Worm (Caenorhabditis elegans) whole organism, late embryonic: Measurements from ENCODE around the gene F55G11.6.

Source experiments
- che-1 ChIP-seq: sonication (generic microtip); optimal IDR thresholded peaks from 2 replicates; lab custom pipeline; 2016; ENCODE audit warnings: mild to moderate bottlenecking, missing genetic modification characterization, missing compliant biosample characterization
- hlh-30 ChIP-seq: sonication (generic microtip); optimal IDR thresholded peaks from 2 replicates; lab custom pipeline; 2017; ENCODE audit warnings: antibody characterized with exemption, missing genetic modification characterization, missing compliant biosample characterization; ENCODE audit not compliant: insufficient read depth
- hlh-8 ChIP-seq: sonication (generic microtip); optimal IDR thresholded peaks from 2 replicates; lab custom pipeline; 2016; ENCODE audit warnings: missing genotype, missing genetic modification characterization, missing compliant biosample characterization
- nfya-1 ChIP-seq: sonication (generic microtip); optimal IDR thresholded peaks from 2 replicates; lab custom pipeline; 2017; ENCODE audit warnings: missing genetic modification characterization, mild to moderate bottlenecking, missing compliant biosample characterization, antibody characterized with exemption, moderate library complexity
- nhr-11 ChIP-seq: fragments of 150-350 bp; optimal IDR thresholded peaks from 2 replicates; lab custom pipeline; 2014; ENCODE audit warnings: missing biosample characterization, missing genetic modification characterization
- pqm-1 ChIP-seq: sonication (generic microtip); optimal IDR thresholded peaks from 2 replicates; lab custom pipeline; 2016; ENCODE audit warnings: missing genetic modification characterization, missing compliant biosample characterization
- unc-42 ChIP-seq: sonication (generic microtip); optimal IDR thresholded peaks from 2 replicates; lab custom pipeline; 2016; ENCODE audit warnings: missing genotype, missing genetic modification characterization, missing compliant biosample characterization

ce11 chrIV:12999087-12999486 lies 41.3 kb downstream of the F55G11.6 start:
- TF ChIP-seq hlh-30 (tag; lab: Kevin White, UChicago) (no peak), hlh-8 (tag; lab: Kevin White, UChicago) (no peak), unc-42 (no peak), che-1 (tag; lab: Kevin White, UChicago) (no peak), nhr-11 (tag; lab: Kevin White, UChicago) (no peak), pqm-1 (no peak), nfya-1 (tag; lab: Kevin White, UChicago) (no peak)
